Worm (Caenorhabditis elegans) whole organism, L3 larva: ENCODE measurements around the gene T13F3.6.

ENCODE experiments used
- R02D3.7 ChIP-seq: fragments of 150-350 bp; optimal IDR thresholded peaks from 2 replicates; lab custom pipeline; 2014; ENCODE audit warnings: missing biosample characterization, missing genetic modification characterization
- ZK546.5 ChIP-seq: sonication (generic microtip); optimal IDR thresholded peaks from 2 replicates; lab custom pipeline; 2017; ENCODE audit warnings: missing biosample characterization, missing genetic modification characterization
- aly-2 ChIP-seq: fragments of 150-350 bp; optimal IDR thresholded peaks from 2 replicates; lab custom pipeline; 2014; ENCODE audit warnings: missing biosample characterization, missing genetic modification characterization
- ama-1 ChIP-seq: fragments of 150-350 bp; optimal IDR thresholded peaks from 2 replicates; lab custom pipeline; 2018
- ceh-16 ChIP-seq: sonication (generic microtip); optimal IDR thresholded peaks from 2 replicates; lab custom pipeline; 2017; ENCODE audit warnings: missing biosample characterization, missing genetic modification characterization
- ceh-28 ChIP-seq: fragments of 150-350 bp; optimal IDR thresholded peaks from 2 replicates; lab custom pipeline; 2014; ENCODE audit warnings: missing biosample characterization, missing genetic modification reagents, missing genetic modification characterization
- ceh-82 ChIP-seq: fragments of 150-350 bp; optimal IDR thresholded peaks from 2 replicates; lab custom pipeline; 2014; ENCODE audit warnings: missing biosample characterization, missing genetic modification characterization
- ceh-9 ChIP-seq: sonication (generic microtip); optimal IDR thresholded peaks from 2 replicates; lab custom pipeline; 2018; ENCODE audit warnings: missing biosample characterization, missing genetic modification characterization
- daf-12 ChIP-seq: fragments of 150-350 bp; optimal IDR thresholded peaks from 2 replicates; lab custom pipeline; 2014; ENCODE audit warnings: missing biosample characterization, missing genetic modification reagents, missing genetic modification characterization
- egl-27 ChIP-seq: sonication (generic microtip); optimal IDR thresholded peaks from 4 replicates; lab custom pipeline; 2017; ENCODE audit warnings: missing biosample characterization, missing genetic modification reagents, missing genetic modification characterization
- egl-5 ChIP-seq: fragments of 150-350 bp; optimal IDR thresholded peaks from 2 replicates; lab custom pipeline; 2017; ENCODE audit warnings: missing biosample characterization, missing genetic modification reagents, missing genetic modification characterization, inconsistent platforms
- elt-1 ChIP-seq: fragments of 150-350 bp; optimal IDR thresholded peaks from 2 replicates; lab custom pipeline; 2014; ENCODE audit warnings: missing biosample characterization, missing genetic modification characterization
- elt-2 ChIP-seq: sonication (generic microtip); optimal IDR thresholded peaks from 2 replicates; lab custom pipeline; 2016; ENCODE audit warnings: missing genetic modification reagents, mild to moderate bottlenecking, missing genetic modification characterization, missing compliant biosample characterization
- elt-3 ChIP-seq, 3 experiments: fragments of 150-350 bp in 1 of 3; sonication (generic microtip) in 2 of 3; optimal IDR thresholded peaks; 2 replicates in 2 of 3; 4 replicates in 1 of 3; lab custom pipeline; 2014 to 2017; ENCODE audit warnings: missing biosample characterization in 3 of 3, missing genetic modification characterization in 3 of 3
- fkh-10 ChIP-seq: sonication (generic microtip); optimal IDR thresholded peaks from 2 replicates; lab custom pipeline; 2017; ENCODE audit warnings: missing biosample characterization, missing genetic modification reagents, missing genetic modification characterization
- fkh-2 ChIP-seq: fragments of 150-350 bp; optimal IDR thresholded peaks from 2 replicates; lab custom pipeline; 2014; ENCODE audit warnings: missing biosample characterization, missing genetic modification reagents, missing genetic modification characterization
- fos-1 ChIP-seq: fragments of 150-350 bp; optimal IDR thresholded peaks from 2 replicates; lab custom pipeline; 2014; ENCODE audit warnings: missing biosample characterization, missing genetic modification characterization
- hmg-11 ChIP-seq: sonication (generic microtip); optimal IDR thresholded peaks from 2 replicates; lab custom pipeline; 2016; ENCODE audit warnings: missing genetic modification characterization, missing compliant biosample characterization
- jun-1 ChIP-seq: fragments of 150-350 bp; optimal IDR thresholded peaks from 2 replicates; lab custom pipeline; 2014; ENCODE audit warnings: missing biosample characterization, missing genetic modification reagents, missing genetic modification characterization
- lin-15B ChIP-seq: fragments of 150-350 bp; optimal IDR thresholded peaks from 2 replicates; lab custom pipeline; 2014; ENCODE audit warnings: missing biosample characterization, missing genetic modification characterization
- lsy-12 ChIP-seq: sonication (generic microtip); optimal IDR thresholded peaks from 2 replicates; lab custom pipeline; 2016; ENCODE audit warnings: mild to moderate bottlenecking, missing genetic modification characterization, missing compliant biosample characterization
- mml-1 ChIP-seq: fragments of 150-350 bp; sonication (generic microtip); optimal IDR thresholded peaks from 3 replicates; lab custom pipeline; 2014; ENCODE audit warnings: missing biosample characterization, missing genetic modification characterization
- nfya-1 ChIP-seq: sonication (generic microtip); optimal IDR thresholded peaks from 2 replicates; lab custom pipeline; 2017; ENCODE audit warnings: missing genetic modification characterization, mild to moderate bottlenecking, missing compliant biosample characterization, antibody characterized with exemption, moderate library complexity; ENCODE audit not compliant: insufficient read depth
- nhr-11 ChIP-seq: fragments of 150-350 bp; optimal IDR thresholded peaks from 2 replicates; lab custom pipeline; 2014; ENCODE audit warnings: missing biosample characterization, missing genetic modification characterization
- nhr-12 ChIP-seq: fragments of 150-350 bp; optimal IDR thresholded peaks from 2 replicates; lab custom pipeline; 2014; ENCODE audit warnings: missing biosample characterization, missing genetic modification characterization
- nhr-25 ChIP-seq: sonication (generic microtip); optimal IDR thresholded peaks from 2 replicates; lab custom pipeline; 2017; ENCODE audit warnings: missing biosample characterization, missing genetic modification characterization
- nhr-28 ChIP-seq: fragments of 150-350 bp; optimal IDR thresholded peaks from 2 replicates; lab custom pipeline; 2014; ENCODE audit warnings: missing biosample characterization, missing genetic modification characterization
- nhr-67 ChIP-seq: fragments of 150-350 bp; optimal IDR thresholded peaks from 2 replicates; lab custom pipeline; 2014; ENCODE audit warnings: missing biosample characterization, missing genetic modification characterization
- nhr-76 ChIP-seq: fragments of 150-350 bp; sonication (generic microtip); optimal IDR thresholded peaks from 5 replicates; lab custom pipeline; 2014; ENCODE audit warnings: missing biosample characterization, missing genetic modification characterization
- nhr-77 ChIP-seq: fragments of 150-350 bp; optimal IDR thresholded peaks from 2 replicates; lab custom pipeline; 2014; ENCODE audit warnings: missing biosample characterization, missing genetic modification characterization
- pqm-1 ChIP-seq: fragments of 150-350 bp; optimal IDR thresholded peaks from 2 replicates; lab custom pipeline; 2017; ENCODE audit warnings: missing biosample characterization, missing genetic modification characterization, inconsistent platforms
- snpc-4 ChIP-seq: fragments of 150-350 bp; optimal IDR thresholded peaks from 2 replicates; lab custom pipeline; 2014; ENCODE audit warnings: missing biosample characterization, missing genetic modification characterization
- zag-1 ChIP-seq: fragments of 150-350 bp; optimal IDR thresholded peaks from 2 replicates; lab custom pipeline; 2014; ENCODE audit warnings: missing biosample characterization, missing genetic modification characterization
- ztf-4 ChIP-seq: fragments of 150-350 bp; optimal IDR thresholded peaks from 2 replicates; lab custom pipeline; 2014; ENCODE audit warnings: missing biosample characterization, missing genetic modification characterization

T13F3.6 gene

ce11 chrV:16302439-16302838 is 31.4 kb upstream of the T13F3.6 start, which contains the start of the genes C31A11.13 and oac-6:
C31A11.13 (minus strand) TSS chrV:16302551.
oac-6 (plus strand) TSS chrV:16302717.
- peak; percentile 58 for TF ChIP-seq elt-2 (tag; lab: Kevin White, UChicago)
- no peak for TF ChIP-seq ZK546.5 (tag; lab: Kevin White, UChicago)
- TF ChIP-seq pqm-1 (tag; lab: Kevin White, UChicago): peak; percentile 60
- TF ChIP-seq, all 47 proteins: peak for 2

ce11 chrV:16300276-16300675 is 29.3 kb upstream of the T13F3.6 start, which contains the start of gene srbc-82:
srbc-82 (plus strand) TSS chrV:16300576.
- TF ChIP-seq elt-3 (tag; optimal IDR thresholded peaks at IDR 0.05; lab: Kevin White, UChicago): no peak
- TF ChIP-seq ceh-82 (tag; lab: Kevin White, UChicago): no peak
- TF ChIP-seq pqm-1 (tag; lab: Kevin White, UChicago): no peak
- no peak for TF ChIP-seq nhr-11
- TF ChIP-seq fos-1 (tag; lab: Kevin White, UChicago): no peak
- no peak for TF ChIP-seq lin-15B
- TF ChIP-seq snpc-4 (tag; lab: Kevin White, UChicago): no peak
- TF ChIP-seq jun-1: no peak
- TF ChIP-seq nfya-1: no peak
- TF ChIP-seq nhr-12 (tag; lab: Kevin White, UChicago): no peak
- TF ChIP-seq nhr-77 (tag; lab: Kevin White, UChicago): no peak
- no peak for TF ChIP-seq nhr-67
- TF ChIP-seq zag-1 (tag; lab: Kevin White, UChicago): no peak
- no peak for TF ChIP-seq nhr-76 (tag; lab: Kevin White, UChicago)
- TF ChIP-seq ama-1 (lab: Kevin White, UChicago): no peak
- no peak for TF ChIP-seq daf-12
- TF ChIP-seq egl-27 (tag; lab: Kevin White, UChicago): no peak
- TF ChIP-seq elt-1 (tag; lab: Kevin White, UChicago): no peak
- no peak for TF ChIP-seq ceh-28 (tag; lab: Kevin White, UChicago)

DNA sequence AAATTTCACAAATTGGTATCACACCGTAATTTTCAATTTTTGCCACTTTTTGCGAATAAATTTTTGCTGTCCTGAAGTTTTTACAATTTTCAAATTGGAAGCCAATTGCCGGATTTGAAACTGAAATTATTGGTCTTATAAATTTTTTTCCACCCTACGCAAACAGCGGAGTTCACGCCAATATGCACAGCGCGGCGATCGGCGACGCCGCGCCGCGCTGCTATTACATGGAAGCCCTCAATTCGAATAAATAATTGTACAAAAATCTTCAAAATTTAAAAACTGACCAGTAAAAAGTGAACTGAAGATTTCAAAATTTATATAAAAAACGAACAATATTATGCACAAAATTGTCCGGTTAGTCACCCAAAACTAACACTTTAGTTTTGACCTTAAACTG is 28.8 kb upstream of the T13F3.6 start:
- TF ChIP-seq fkh-2 (no peak), ZK546.5 (tag; lab: Kevin White, UChicago) (no peak), nhr-28 (tag; lab: Kevin White, UChicago) (no peak), lin-15B (no peak), hmg-11 (no peak), ceh-82 (tag; lab: Kevin White, UChicago) (no peak), fkh-10 (GFP tag; lab: Kevin White, UChicago) (no peak), fos-1 (tag; lab: Kevin White, UChicago) (no peak), aly-2 (tag; lab: Kevin White, UChicago) (no peak), elt-1 (tag; lab: Kevin White, UChicago) (no peak), lsy-12 (tag; lab: Kevin White, UChicago) (no peak), zag-1 (tag; lab: Kevin White, UChicago) (no peak)

DNA sequence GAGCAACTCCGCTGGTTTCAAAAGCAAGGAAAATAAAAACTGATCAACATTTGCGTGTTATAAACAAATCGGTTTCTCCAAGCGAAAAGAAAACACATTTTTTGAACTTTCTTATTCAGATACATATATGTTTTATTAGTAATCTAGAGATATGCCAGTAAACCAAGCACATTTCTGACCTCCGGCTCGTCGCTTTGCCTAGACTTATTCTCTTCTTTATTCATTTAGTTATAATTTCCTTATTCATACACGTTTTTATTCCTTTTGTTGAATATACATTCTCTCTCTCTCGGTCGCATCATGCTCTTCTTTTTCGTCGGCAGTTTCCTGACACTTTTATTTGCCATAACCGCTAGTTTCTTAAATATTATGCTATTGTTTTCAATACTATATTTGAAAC is 27.6 kb upstream of the T13F3.6 start, which contains the start of gene srbc-84:
Gene srbc-84 (plus strand): TSS at position 301 of the 400 bp plus-strand sequence.
- TF ChIP-seq egl-27 (tag; lab: Kevin White, UChicago) (no peak), nfya-1 (no peak), ceh-16 (no peak), nhr-67 (no peak), mml-1 (tag; lab: Kevin White, UChicago) (no peak), ceh-9 (no peak), ztf-4 (no peak), nhr-11 (no peak), nhr-77 (tag; lab: Kevin White, UChicago) (no peak), lin-15B (no peak), nhr-25 (tag; lab: Kevin White, UChicago) (no peak)

DNA sequence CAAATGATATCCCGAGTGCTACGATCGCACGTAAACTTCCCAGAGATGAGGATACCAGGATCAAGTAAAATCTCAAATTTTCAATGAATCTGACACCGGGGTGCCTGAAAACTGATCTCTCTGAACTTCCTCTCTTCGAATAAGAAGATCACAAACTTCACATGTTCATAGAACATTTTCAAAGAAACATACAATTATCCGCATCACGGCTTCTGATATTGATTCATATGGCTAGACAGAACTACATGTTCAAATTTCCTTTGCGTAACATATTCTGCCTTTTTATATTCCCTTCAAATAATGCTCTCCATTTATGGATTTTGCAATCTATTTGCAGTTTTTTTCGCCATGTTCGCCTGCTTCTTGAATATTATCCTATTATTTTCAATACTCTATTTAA is 26.0 kb upstream of the T13F3.6 start, which contains the start of gene srbc-83:
Gene srbc-83 (plus strand): TSS at position 301 of the 400 bp plus-strand sequence.
- TF ChIP-seq ceh-16: no peak
- TF ChIP-seq nhr-28 (tag; lab: Kevin White, UChicago): no peak
- TF ChIP-seq elt-3 (tag; optimal IDR thresholded peaks at IDR 0.05; lab: Kevin White, UChicago): no peak
- no peak for TF ChIP-seq lin-15B
- no peak for TF ChIP-seq nhr-67
- TF ChIP-seq egl-5 (tag; lab: Kevin White, UChicago): no peak
- no peak for TF ChIP-seq nhr-11
- no peak for TF ChIP-seq snpc-4 (tag; lab: Kevin White, UChicago)
- no peak for TF ChIP-seq mml-1 (tag; lab: Kevin White, UChicago)
- no peak for TF ChIP-seq hmg-11
- TF ChIP-seq R02D3.7 (tag; lab: Kevin White, UChicago): no peak
- TF ChIP-seq, all 47 proteins: peak for 0
